Worm (Caenorhabditis elegans) whole organism, midembryonic: ENCODE results near the gene Y45G5AM.7.

Experiments
- T22C8.4 ChIP-seq: fragments of 200-800 bp; sonication (Bioruptor generic); IDR thresholded peaks from 2 replicates; pipeline ENCODE4 v1.3.6; 2022; ENCODE audit warnings: missing genetic modification characterization, missing compliant biosample characterization
- cog-1 ChIP-seq: sonication (generic microtip); optimal IDR thresholded peaks from 2 replicates; lab custom pipeline; 2016; ENCODE audit warnings: missing genetic modification characterization, missing compliant biosample characterization
- flt-1 ChIP-seq: fragments of 200-800 bp; sonication (Bioruptor generic); IDR thresholded peaks from 2 replicates; pipeline ENCODE4 v1.3.6; 2022; ENCODE audit warnings: missing genetic modification characterization, missing compliant biosample characterization
- klf-2 ChIP-seq: fragments of 200-800 bp; sonication (Bioruptor generic); conservative IDR thresholded peaks from 2 replicates; pipeline ENCODE4 v1.3.6; 2022; ENCODE audit warnings: missing genetic modification reagents, missing genetic modification characterization, missing compliant biosample characterization
- med-1 ChIP-seq: sonication (generic microtip); optimal IDR thresholded peaks from 2 replicates; lab custom pipeline; 2017; ENCODE audit warnings: missing genetic modification characterization, mild to moderate bottlenecking, missing compliant biosample characterization, antibody characterized with exemption, missing genetic modification reagents; ENCODE audit not compliant: insufficient read depth
- ztf-29 ChIP-seq: fragments of 200-800 bp; sonication (Bioruptor generic); IDR thresholded peaks from 2 replicates; pipeline ENCODE4 v1.3.6; 2022; ENCODE audit warnings: missing genetic modification reagents, missing genetic modification characterization, missing compliant biosample characterization

DNA sequence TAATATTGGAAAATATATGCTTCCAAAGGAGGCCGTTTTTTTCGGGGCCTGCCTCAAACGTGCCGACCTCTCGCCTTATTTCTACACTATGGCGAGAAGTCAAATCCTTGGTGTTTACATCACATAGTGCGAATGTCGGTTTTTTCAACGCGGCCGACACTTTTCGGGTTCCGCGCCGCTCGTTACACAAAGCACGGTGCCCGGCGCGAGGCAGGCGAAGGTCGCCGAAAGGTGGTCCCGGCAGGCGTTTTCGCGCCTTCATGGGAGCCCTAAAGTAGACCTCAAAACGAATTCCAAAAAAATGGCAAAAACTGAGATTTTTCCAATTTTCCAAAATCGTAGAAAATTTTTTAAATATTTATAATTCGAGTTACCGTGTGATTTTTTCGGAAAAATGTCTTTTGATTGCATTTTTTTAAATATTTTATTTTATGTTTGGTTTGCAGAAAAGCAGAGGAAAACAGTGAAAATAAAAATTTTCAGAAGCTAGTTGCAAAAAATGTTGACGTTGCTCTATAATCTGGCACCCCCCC lies 44.4 kb downstream of the Y45G5AM.7 start, which contains the start of gene T05B4.12:
- TF ChIP-seq ztf-29 (GFP tag; lab: Robert Waterston, UW): no peak
- TF ChIP-seq med-1 (GFP tag; lab: Kevin White, UChicago): no peak
- no peak for TF ChIP-seq T22C8.4
- no peak for TF ChIP-seq klf-2 (GFP tag; lab: Robert Waterston, UW)
- TF ChIP-seq cog-1 (tag; lab: Kevin White, UChicago): no peak
- no peak for TF ChIP-seq flt-1 (GFP tag; lab: Robert Waterston, UW)
